Fruit fly (Drosophila melanogaster) whole organism, pupa: ENCODE measurements around the gene CG14260.
A peak's percentile ranks its signal among the peaks of the same experiment; 100 is the strongest.

Source experiments
- CG10348 ChIP-seq: fragments of 200-800 bp; sonication (Bioruptor generic); IDR thresholded peaks from 2 replicates; pipeline ENCODE4 v1.3.6; 2022; ENCODE audit warnings: missing biosample characterization, missing genetic modification characterization
- CG12605 ChIP-seq: fragments of 200-800 bp; sonication (Bioruptor generic); IDR thresholded peaks from 2 replicates; pipeline ENCODE4 v1.3.6; 2022; ENCODE audit warnings: missing biosample characterization, missing genetic modification characterization
- CG13204 ChIP-seq: fragments of 200-800 bp; sonication (Bioruptor generic); optimal IDR thresholded peaks from 2 replicates; lab custom pipeline; 2018; ENCODE audit warnings: missing biosample characterization, mild to moderate bottlenecking, missing genetic modification characterization, moderate library complexity
- CG14655 ChIP-seq: fragments of 200-800 bp; sonication (Bioruptor generic); optimal IDR thresholded peaks from 3 replicates; lab custom pipeline; 2017; ENCODE audit warnings: mild to moderate bottlenecking, missing biosample characterization, missing genetic modification reagents, missing genetic modification characterization
- CG15710 ChIP-seq: fragments of 200-800 bp; sonication (Bioruptor generic); optimal IDR thresholded peaks from 2 replicates; lab custom pipeline; 2018; ENCODE audit warnings: missing biosample characterization, mild to moderate bottlenecking, missing genetic modification characterization, moderate library complexity
- CG17806 ChIP-seq: fragments of 200-800 bp; sonication (Bioruptor generic); optimal IDR thresholded peaks from 2 replicates; lab custom pipeline; 2018; ENCODE audit warnings: missing biosample characterization, mild to moderate bottlenecking, missing genetic modification characterization, moderate library complexity
- CG32121 ChIP-seq: fragments of 200-800 bp; sonication (Bioruptor generic); IDR thresholded peaks from 2 replicates; pipeline ENCODE4 v1.3.6; 2022; ENCODE audit warnings: missing biosample characterization, missing genetic modification characterization
- CG34367 ChIP-seq: fragments of 200-800 bp; sonication (Bioruptor generic); optimal IDR thresholded peaks from 2 replicates; lab custom pipeline; 2018; ENCODE audit warnings: missing biosample characterization, mild to moderate bottlenecking, missing genetic modification characterization
- CG4496 ChIP-seq: fragments of 200-800 bp; sonication (Bioruptor generic); IDR thresholded peaks from 3 replicates; pipeline ENCODE4 v1.3.6; 2022; ENCODE audit warnings: missing biosample characterization, missing genetic modification characterization
- CG8159 ChIP-seq: fragments of 200-800 bp; sonication (Bioruptor generic); optimal IDR thresholded peaks from 3 replicates; lab custom pipeline; 2018; ENCODE audit warnings: missing biosample characterization, mild to moderate bottlenecking, missing genetic modification characterization, moderate library complexity
- CG8301 ChIP-seq: fragments of 200-800 bp; sonication (Bioruptor generic); optimal IDR thresholded peaks from 2 replicates; lab custom pipeline; 2018; ENCODE audit warnings: missing biosample characterization, mild to moderate bottlenecking, missing genetic modification characterization
- CG9948 ChIP-seq: fragments of 200-800 bp; sonication (Bioruptor generic); optimal IDR thresholded peaks from 2 replicates; lab custom pipeline; 2018; ENCODE audit warnings: missing biosample characterization, mild to moderate bottlenecking, missing genetic modification characterization, moderate library complexity
- D1 ChIP-seq: fragments of 200-800 bp; sonication (Bioruptor generic); optimal IDR thresholded peaks from 2 replicates; lab custom pipeline; 2018; ENCODE audit warnings: missing biosample characterization, mild to moderate bottlenecking, missing genetic modification characterization, moderate library complexity
- EcR ChIP-seq: fragments of 200-800 bp; sonication (Bioruptor generic); optimal IDR thresholded peaks from 3 replicates; lab custom pipeline; 2019; ENCODE audit warnings: missing biosample characterization, missing genetic modification characterization, mild to moderate bottlenecking, moderate library complexity, missing genetic modification reagents
- Ets98B ChIP-seq: fragments of 200-800 bp; sonication (Bioruptor generic); IDR thresholded peaks from 2 replicates; pipeline ENCODE4 v1.3.6; 2022; ENCODE audit warnings: missing biosample characterization, missing genetic modification characterization
- Pif1A ChIP-seq: fragments of 200-800 bp; sonication (Bioruptor generic); optimal IDR thresholded peaks from 3 replicates; lab custom pipeline; 2016; ENCODE audit warnings: missing biosample characterization, missing genetic modification characterization
- Pif1B ChIP-seq: fragments of 200-800 bp; sonication (Bioruptor generic); optimal IDR thresholded peaks from 3 replicates; lab custom pipeline; 2016; ENCODE audit warnings: missing biosample characterization, missing genetic modification characterization
- Snoo ChIP-seq: fragments of 200-800 bp; sonication (Bioruptor generic); optimal IDR thresholded peaks from 3 replicates; lab custom pipeline; 2017; ENCODE audit warnings: missing biosample characterization, mild to moderate bottlenecking, missing genetic modification characterization, inconsistent platforms
- fd96Ca ChIP-seq: fragments of 200-800 bp; sonication (Bioruptor generic); IDR thresholded peaks from 3 replicates; pipeline ENCODE4 v1.3.6; 2022; ENCODE audit warnings: missing biosample characterization, missing genetic modification characterization
- gl ChIP-seq: fragments of 200-800 bp; sonication (Bioruptor generic); optimal IDR thresholded peaks from 2 replicates; lab custom pipeline; 2018; ENCODE audit warnings: missing biosample characterization, mild to moderate bottlenecking, missing genetic modification characterization
- rn ChIP-seq: fragments of 200-800 bp; sonication (Bioruptor generic); IDR thresholded peaks from 2 replicates; pipeline ENCODE4 v1.3.6; 2022; ENCODE audit warnings: missing biosample characterization, missing genetic modification characterization

Gene CG14260

DNA sequence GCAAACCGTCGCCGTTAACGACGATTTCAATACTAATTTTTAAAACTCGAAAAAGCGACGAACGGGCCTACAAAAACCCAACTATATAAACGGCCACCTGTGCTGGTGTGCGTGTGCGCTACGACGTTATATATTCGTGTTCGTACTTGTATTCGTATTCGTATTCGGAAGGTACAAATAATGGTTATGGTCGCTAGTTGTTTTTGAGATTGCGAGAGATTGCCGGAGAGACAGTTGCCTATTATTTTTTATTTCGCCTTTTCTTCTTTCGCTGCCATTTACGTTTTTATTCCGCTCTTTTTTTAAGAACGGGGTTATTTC lies 16.5 kb downstream of the CG14260 start:
- no peak for TF ChIP-seq Pif1A
- no peak for TF ChIP-seq fd96Ca (GFP tag; lab: Robert Waterston, UW)
- no peak for TF ChIP-seq rn (GFP tag; lab: Robert Waterston, UW)
- TF ChIP-seq CG8159 (tag; lab: Kevin White, UChicago), result no peak
- TF ChIP-seq CG32121, result no peak
- TF ChIP-seq Pif1B (GFP tag; lab: Kevin White, UChicago), result no peak
- TF ChIP-seq CG14655 (GFP tag; lab: Kevin White, UChicago), result no peak
- no peak for TF ChIP-seq CG15710 (tag; lab: Kevin White, UChicago)
- no peak for TF ChIP-seq CG12605 (GFP tag; lab: Robert Waterston, UW)
- no peak for TF ChIP-seq CG10348 (GFP tag; lab: Robert Waterston, UW)
- no peak for TF ChIP-seq Snoo (tag; lab: Kevin White, UChicago)
- no peak for TF ChIP-seq CG34367
- TF ChIP-seq gl (tag; lab: Kevin White, UChicago), result no peak
- no peak for TF ChIP-seq CG17806 (tag; lab: Kevin White, UChicago)
- TF ChIP-seq CG4496 (GFP tag; lab: Robert Waterston, UW), result no peak
- no peak for TF ChIP-seq CG13204 (GFP tag; lab: Kevin White, UChicago)

DNA sequence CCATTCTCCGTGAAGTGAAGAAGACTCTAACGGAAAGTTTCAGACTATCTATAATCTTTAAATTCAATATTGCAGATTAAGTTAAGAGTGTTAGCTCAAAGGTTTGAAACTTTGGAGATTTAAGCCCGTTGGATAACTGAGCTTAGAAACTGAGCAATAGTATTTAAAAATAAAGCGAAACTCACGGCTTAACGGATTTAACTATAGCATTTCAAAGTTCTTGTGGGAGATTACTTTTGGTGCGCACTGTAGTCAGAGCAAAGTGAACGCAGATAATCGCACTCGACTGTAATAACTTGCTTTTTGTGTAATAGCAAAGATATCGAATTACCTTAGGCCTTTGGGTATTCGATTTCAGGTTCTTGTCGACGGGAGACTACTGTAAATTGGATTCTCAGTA lies 17.0 kb downstream of the CG14260 start, which contains the start of gene mrt:
mrt (minus strand) TSS at position 376 of the 400 bp plus-strand sequence.
- peak; percentile 50 for TF ChIP-seq CG8301 (tag; lab: Kevin White, UChicago)
- peak; percentile 19 for TF ChIP-seq Snoo (tag; lab: Kevin White, UChicago)
- peak; percentile 67 for TF ChIP-seq fd96Ca (GFP tag; lab: Robert Waterston, UW)
- peak; percentile 36 for TF ChIP-seq CG17806 (tag; lab: Kevin White, UChicago)
- TF ChIP-seq rn (GFP tag; lab: Robert Waterston, UW), result no peak
- TF ChIP-seq CG8159 (tag; lab: Kevin White, UChicago), result peak; percentile 56
- TF ChIP-seq Pif1B (GFP tag; lab: Kevin White, UChicago), result peak; percentile 32
- peak; percentile 61 for TF ChIP-seq CG14655 (GFP tag; lab: Kevin White, UChicago)
- no peak for TF ChIP-seq D1 (tag; lab: Kevin White, UChicago)
- 0 out of 3 replicates have a peak, but pooled peaks have one; percentile 35 for TF ChIP-seq CG4496 (GFP tag; lab: Robert Waterston, UW)
- peak; percentile 41 for TF ChIP-seq Ets98B (GFP tag; lab: Robert Waterston, UW)
- TF ChIP-seq gl (tag; lab: Kevin White, UChicago), result no peak
- peak; percentile 26 for TF ChIP-seq CG34367
- TF ChIP-seq CG32121, result peak; percentile 61; the same call in 1 of the 2 replicates
- no peak for TF ChIP-seq EcR (GFP tag; lab: Kevin White, UChicago)
- TF ChIP-seq Pif1A, result peak; percentile 71
- peak; percentile 53 for TF ChIP-seq CG9948 (tag; lab: Kevin White, UChicago)
- peak; percentile 58 for TF ChIP-seq CG15710 (tag; lab: Kevin White, UChicago)

DNA sequence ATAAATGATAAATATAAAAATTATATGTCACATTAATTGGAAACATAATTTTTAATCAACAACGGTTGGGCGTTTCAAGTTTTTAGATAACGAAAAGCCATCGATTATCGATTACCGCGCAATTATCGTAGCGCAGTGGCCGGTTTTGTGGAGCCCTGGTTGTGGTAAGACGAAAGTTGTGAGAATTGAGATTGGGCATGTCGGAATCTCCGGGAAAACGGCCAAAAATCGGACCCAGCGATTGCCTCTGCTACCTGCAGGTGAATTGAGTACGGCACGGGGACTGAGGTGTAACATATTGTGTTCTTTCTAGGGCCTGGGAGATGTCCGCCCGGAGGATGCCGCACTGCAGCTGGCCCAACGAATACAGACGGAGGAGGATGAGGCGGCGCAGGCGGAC lies 18.4 kb downstream of the CG14260 start, which contains the start of gene CG3368:
CG3368 (plus strand) TSS at position 136 of the 400 bp plus-strand sequence.
- TF ChIP-seq CG13204 (GFP tag; lab: Kevin White, UChicago) (no peak), CG15710 (tag; lab: Kevin White, UChicago) (no peak), gl (tag; lab: Kevin White, UChicago) (no peak), CG14655 (GFP tag; lab: Kevin White, UChicago) (no peak), CG10348 (GFP tag; lab: Robert Waterston, UW) (no peak), CG34367 (no peak), CG9948 (tag; lab: Kevin White, UChicago) (no peak), CG12605 (GFP tag; lab: Robert Waterston, UW) (no peak), CG8301 (tag; lab: Kevin White, UChicago) (no peak), Pif1B (GFP tag; lab: Kevin White, UChicago) (no peak), Snoo (tag; lab: Kevin White, UChicago) (no peak), CG4496 (GFP tag; lab: Robert Waterston, UW) (no peak), CG17806 (tag; lab: Kevin White, UChicago) (no peak)

DNA sequence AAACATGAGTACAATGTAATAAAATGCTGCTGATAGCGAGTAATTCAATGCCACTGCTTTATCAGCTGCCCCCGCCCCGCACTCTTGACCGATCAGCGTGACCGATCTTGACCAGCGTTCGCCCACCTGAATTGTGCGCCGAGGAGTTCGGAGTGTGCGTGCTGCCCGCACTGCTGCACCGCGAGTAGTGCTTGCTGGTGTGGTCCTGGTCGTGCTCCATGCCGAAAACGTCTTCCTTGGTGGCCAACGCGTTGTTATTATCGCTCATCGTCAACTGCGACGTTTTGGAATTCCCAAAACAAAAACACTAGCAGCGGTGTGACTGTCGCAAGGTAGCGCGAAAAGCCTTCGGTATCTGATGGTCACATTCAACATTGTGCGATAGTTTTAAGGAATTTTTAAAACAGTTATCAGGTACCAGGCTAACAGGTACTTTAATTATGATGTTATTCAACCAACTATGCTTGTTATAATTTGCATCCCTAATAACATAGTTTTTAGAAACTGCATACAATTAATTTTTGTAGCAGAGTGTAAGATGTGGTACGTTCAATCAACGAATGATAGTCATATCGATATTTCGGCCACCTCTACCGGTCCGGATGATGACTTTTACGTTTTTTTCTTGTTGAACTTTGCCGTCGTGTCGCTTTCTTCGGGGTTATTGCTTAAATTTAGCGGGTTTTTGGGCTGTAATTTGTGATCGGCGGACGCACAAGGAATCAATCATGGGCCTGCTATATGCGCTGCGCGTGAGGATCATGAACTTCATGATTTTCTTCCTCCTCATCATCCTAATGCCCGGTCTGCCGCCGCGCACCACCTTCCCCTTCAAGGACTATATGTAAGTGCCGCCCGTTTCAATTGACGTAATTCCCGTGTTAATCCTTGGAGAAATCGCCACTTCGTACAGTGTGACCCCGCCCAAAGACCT lies 23.2 kb downstream of the CG14260 start, which contains the start of the genes bigmax and Hmu:
bigmax (minus strand) TSS at position 325 of the 934 bp plus-strand sequence.
Hmu (plus strand) TSS at position 568 of the 934 bp plus-strand sequence.
- peak; percentile 69 for TF ChIP-seq CG14655 (GFP tag; lab: Kevin White, UChicago)
- peak; percentile 43 for TF ChIP-seq gl (tag; lab: Kevin White, UChicago)
- peak; percentile 67 for TF ChIP-seq CG8301 (tag; lab: Kevin White, UChicago)
- peak; percentile 83 for TF ChIP-seq CG4496 (GFP tag; lab: Robert Waterston, UW)
- peak; percentile 75 for TF ChIP-seq fd96Ca (GFP tag; lab: Robert Waterston, UW)
- TF ChIP-seq CG34367, result peak; percentile 53
- peak; percentile 78 for TF ChIP-seq CG32121
- TF ChIP-seq CG10348 (GFP tag; lab: Robert Waterston, UW), result no peak
- peak; percentile 62 for TF ChIP-seq CG9948 (tag; lab: Kevin White, UChicago)
- peak; percentile 67 for TF ChIP-seq CG15710 (tag; lab: Kevin White, UChicago)
- peak; percentile 45; the same call in 1 of the 2 replicates for TF ChIP-seq rn (GFP tag; lab: Robert Waterston, UW)
- TF ChIP-seq CG13204 (GFP tag; lab: Kevin White, UChicago), result no peak
- TF ChIP-seq EcR (GFP tag; lab: Kevin White, UChicago), result peak; percentile 66
- peak; percentile 42; the same call in 1 of the 2 replicates for TF ChIP-seq CG12605 (GFP tag; lab: Robert Waterston, UW)
- peak; percentile 60 for TF ChIP-seq CG17806 (tag; lab: Kevin White, UChicago)
- peak; percentile 65 for TF ChIP-seq Pif1A
- peak; percentile 80 for TF ChIP-seq Ets98B (GFP tag; lab: Robert Waterston, UW)
- peak; percentile 62 for TF ChIP-seq CG8159 (tag; lab: Kevin White, UChicago)
- TF ChIP-seq Snoo (tag; lab: Kevin White, UChicago), result peak; percentile 65
- peak; percentile 36 for TF ChIP-seq Pif1B (GFP tag; lab: Kevin White, UChicago)
- TF ChIP-seq D1 (tag; lab: Kevin White, UChicago), result no peak
